Fruit fly (Drosophila melanogaster) S2 (cell line): ENCODE results near the gene CG45061.

ENCODE experiments used
- CG8478 ChIP-seq: fragments of >200 bp; optimal IDR thresholded peaks from 2 replicates; lab custom pipeline; 2018
- CTCF ChIP-seq, 2 experiments: fragments of >200 bp; optimal IDR thresholded peaks; 2 replicates each; lab custom pipeline; 2018

DNA sequence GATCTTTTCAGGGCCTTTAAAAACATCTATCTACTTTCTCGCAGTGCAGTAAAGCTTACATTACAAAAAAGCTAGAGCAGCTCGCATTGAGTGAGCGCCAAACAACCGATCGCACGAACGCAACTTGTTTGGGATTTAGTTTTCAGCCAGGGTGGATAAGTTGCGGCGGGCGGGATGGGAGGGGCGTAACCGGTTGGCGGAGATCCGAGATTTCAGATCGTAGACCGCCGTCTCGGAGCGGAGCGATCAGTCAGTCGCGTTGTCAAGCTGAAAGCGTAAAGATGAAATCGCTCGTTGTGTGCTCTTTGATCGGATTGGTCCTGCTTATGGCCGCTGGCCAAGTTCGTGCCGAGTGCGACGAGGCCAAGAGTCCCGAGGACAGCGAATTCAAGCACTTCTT, 12.7 kb upstream of the CG45061 start, which contains the start of gene CG9691:
- TF ChIP-seq CTCF (optimal IDR thresholded peaks at IDR 0.05; lab: Kevin White, UChicago) = no peak
- TF ChIP-seq CG8478 (lab: Kevin White, UChicago) = no peak
